Fruit fly (Drosophila melanogaster): ENCODE results near the gene ect.

- TF ChIP-seq Dll (optimal IDR thresholded peaks at IDR 0.05) (no peak), usp (GFP tag; optimal IDR thresholded peaks at IDR 0.05) (no peak), pan (optimal IDR thresholded peaks at IDR 0.05) (no peak), psq (optimal IDR thresholded peaks at IDR 0.05) (no peak), CG8478 (optimal IDR thresholded peaks at IDR 0.05) (no peak), EcR (GFP tag; optimal IDR thresholded peaks at IDR 0.05) (no peak)
Measured at dm6 chr3L:10185924-10186323, 15.7 kb downstream of the ect start, which contains the start of gene dpr10.

Data from whole organism.